Fruit fly (Drosophila melanogaster): ENCODE measurements around the gene CG33928.

CG33928 gene

DNA sequence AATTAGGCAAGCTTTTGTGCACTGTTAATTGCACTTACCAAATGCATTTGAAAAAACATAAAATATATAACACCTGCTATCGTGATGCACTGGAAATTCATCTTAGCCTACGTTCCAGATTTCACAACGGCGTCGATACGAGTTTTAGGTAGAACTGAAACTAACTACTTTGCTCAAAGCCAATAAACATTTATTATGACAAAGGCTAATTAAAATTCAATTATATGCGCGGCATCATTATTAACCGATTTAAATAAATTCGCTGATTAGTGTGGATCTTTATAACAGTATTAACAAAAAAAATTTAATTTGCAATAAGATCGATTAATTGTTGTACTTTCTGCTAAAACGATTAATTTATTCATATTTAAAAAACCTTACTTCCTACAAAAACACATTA lies at the start of gene CG33928:
Gene CG33928 (minus strand): TSS at position 101 of the 400 bp plus-strand sequence.
- no peak for TF ChIP-seq CG8478 (optimal IDR thresholded peaks at IDR 0.05)
- no peak for TF ChIP-seq psq (optimal IDR thresholded peaks at IDR 0.05)
- no peak for TF ChIP-seq pan (optimal IDR thresholded peaks at IDR 0.05)
- TF ChIP-seq EcR (GFP tag; optimal IDR thresholded peaks at IDR 0.05), result no peak
- TF ChIP-seq Dll (optimal IDR thresholded peaks at IDR 0.05), result no peak
- no peak for TF ChIP-seq usp (GFP tag; optimal IDR thresholded peaks at IDR 0.05)

dm6 chr2L:17485457-17485856 lies 49.1 kb upstream of the CG33928 start, which contains the start of the genes CG43221 and CG43645:
Gene CG43221 (plus strand): TSS chr2L:17485757.
Gene CG43645 (plus strand): TSS chr2L:17485757.
- no peak for TF ChIP-seq Dll (optimal IDR thresholded peaks at IDR 0.05)
- TF ChIP-seq EcR (GFP tag; optimal IDR thresholded peaks at IDR 0.05), result no peak
- TF ChIP-seq CG8478 (optimal IDR thresholded peaks at IDR 0.05), result no peak
- no peak for TF ChIP-seq pan (optimal IDR thresholded peaks at IDR 0.05)
- TF ChIP-seq psq (optimal IDR thresholded peaks at IDR 0.05), result no peak
- TF ChIP-seq usp (GFP tag; optimal IDR thresholded peaks at IDR 0.05), result no peak

DNA sequence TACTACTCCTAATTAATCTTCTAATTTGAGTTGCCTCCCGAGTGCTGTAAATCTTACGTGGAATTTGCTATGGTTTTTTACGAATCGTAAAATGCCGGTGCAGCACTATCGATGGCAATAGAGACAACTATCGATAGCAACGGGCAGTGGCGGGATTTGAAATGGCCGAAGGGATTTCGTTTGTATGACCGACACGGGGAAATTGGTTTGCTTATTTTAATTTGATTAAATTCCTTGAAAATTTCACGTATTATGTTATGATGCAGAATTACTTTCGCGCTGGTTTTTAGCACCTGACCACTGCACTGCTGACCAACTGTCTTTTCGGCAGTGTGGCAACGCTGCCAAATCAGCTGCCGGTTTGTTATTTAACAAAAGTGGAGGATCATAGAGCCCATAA lies 47.8 kb upstream of the CG33928 start, which contains the start of the genes GCS2beta and CG5131:
Gene GCS2beta (minus strand): TSS at position 134 of the 400 bp plus-strand sequence.
Gene CG5131 (plus strand): TSS at position 328 of the 400 bp plus-strand sequence.
- no peak for TF ChIP-seq Dll (optimal IDR thresholded peaks at IDR 0.05)
- no peak for TF ChIP-seq usp (GFP tag; optimal IDR thresholded peaks at IDR 0.05)
- no peak for TF ChIP-seq pan (optimal IDR thresholded peaks at IDR 0.05)
- no peak for TF ChIP-seq EcR (GFP tag; optimal IDR thresholded peaks at IDR 0.05)
- no peak for TF ChIP-seq CG8478 (optimal IDR thresholded peaks at IDR 0.05)
- TF ChIP-seq psq (optimal IDR thresholded peaks at IDR 0.05), result no peak

DNA sequence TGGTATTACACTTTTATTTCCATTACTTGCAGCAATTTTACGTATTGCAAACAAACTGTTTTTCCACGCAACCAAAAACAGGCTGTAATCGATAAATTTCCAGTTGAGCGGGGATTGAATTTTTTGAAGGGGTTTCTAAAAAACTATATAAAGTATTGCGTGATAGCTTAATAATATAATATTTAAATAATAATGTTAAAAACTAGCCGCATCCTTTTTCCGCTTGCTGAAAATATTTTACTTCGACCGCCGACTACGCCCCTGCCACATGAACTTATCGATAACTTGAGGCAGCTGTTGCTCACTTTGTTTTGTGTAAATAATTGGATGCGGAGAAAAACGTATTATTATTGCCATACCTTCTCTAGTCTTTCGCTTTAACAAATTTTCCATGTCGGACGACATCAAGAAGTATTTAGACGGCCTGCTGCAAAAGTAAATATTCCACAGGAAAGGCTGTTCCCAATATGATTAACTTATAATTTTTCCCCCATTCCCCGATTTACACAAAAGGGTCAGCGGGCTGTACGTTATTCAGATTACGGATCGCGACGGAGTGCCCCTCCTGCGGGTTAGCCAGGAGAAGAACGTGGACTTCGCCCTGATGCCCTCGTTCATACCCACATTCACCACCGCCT lies 44.7 kb upstream of the CG33928 start, which contains the start of the genes fws and Lamtor3:
Gene fws (minus strand): TSS at position 87 of the 638 bp plus-strand sequence.
Gene Lamtor3 (plus strand): TSS at position 289 of the 638 bp plus-strand sequence.
- TF ChIP-seq Dll (optimal IDR thresholded peaks at IDR 0.05) (no peak), usp (GFP tag; optimal IDR thresholded peaks at IDR 0.05) (no peak), pan (optimal IDR thresholded peaks at IDR 0.05) (no peak), EcR (GFP tag; optimal IDR thresholded peaks at IDR 0.05) (no peak), CG8478 (optimal IDR thresholded peaks at IDR 0.05) (no peak), psq (optimal IDR thresholded peaks at IDR 0.05) (no peak)

DNA sequence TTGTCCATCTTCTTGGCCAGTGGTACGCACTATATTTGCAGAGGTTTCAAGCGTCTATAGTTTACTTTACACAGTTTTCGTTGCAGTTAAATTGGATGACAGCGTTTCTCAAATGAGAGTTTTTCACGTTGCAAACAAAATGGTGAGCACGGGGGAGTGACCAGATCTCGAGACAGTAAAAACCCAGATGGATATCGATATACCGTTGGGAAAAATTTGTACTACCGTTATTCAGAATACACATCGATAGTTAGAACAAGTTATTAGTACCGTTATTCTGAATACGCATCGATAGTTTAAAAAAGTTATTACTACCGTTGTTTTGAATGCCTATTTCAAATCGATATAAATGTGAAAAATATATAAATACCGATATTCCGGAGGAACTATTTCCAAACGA lies 41.3 kb upstream of the CG33928 start, which contains the start of gene cass:
Gene cass (minus strand): TSS at position 179 of the 400 bp plus-strand sequence.
- TF ChIP-seq psq (optimal IDR thresholded peaks at IDR 0.05) (no peak), EcR (GFP tag; optimal IDR thresholded peaks at IDR 0.05) (no peak), pan (optimal IDR thresholded peaks at IDR 0.05) (no peak), CG8478 (optimal IDR thresholded peaks at IDR 0.05) (no peak), usp (GFP tag; optimal IDR thresholded peaks at IDR 0.05) (no peak), Dll (optimal IDR thresholded peaks at IDR 0.05) (no peak)

DNA sequence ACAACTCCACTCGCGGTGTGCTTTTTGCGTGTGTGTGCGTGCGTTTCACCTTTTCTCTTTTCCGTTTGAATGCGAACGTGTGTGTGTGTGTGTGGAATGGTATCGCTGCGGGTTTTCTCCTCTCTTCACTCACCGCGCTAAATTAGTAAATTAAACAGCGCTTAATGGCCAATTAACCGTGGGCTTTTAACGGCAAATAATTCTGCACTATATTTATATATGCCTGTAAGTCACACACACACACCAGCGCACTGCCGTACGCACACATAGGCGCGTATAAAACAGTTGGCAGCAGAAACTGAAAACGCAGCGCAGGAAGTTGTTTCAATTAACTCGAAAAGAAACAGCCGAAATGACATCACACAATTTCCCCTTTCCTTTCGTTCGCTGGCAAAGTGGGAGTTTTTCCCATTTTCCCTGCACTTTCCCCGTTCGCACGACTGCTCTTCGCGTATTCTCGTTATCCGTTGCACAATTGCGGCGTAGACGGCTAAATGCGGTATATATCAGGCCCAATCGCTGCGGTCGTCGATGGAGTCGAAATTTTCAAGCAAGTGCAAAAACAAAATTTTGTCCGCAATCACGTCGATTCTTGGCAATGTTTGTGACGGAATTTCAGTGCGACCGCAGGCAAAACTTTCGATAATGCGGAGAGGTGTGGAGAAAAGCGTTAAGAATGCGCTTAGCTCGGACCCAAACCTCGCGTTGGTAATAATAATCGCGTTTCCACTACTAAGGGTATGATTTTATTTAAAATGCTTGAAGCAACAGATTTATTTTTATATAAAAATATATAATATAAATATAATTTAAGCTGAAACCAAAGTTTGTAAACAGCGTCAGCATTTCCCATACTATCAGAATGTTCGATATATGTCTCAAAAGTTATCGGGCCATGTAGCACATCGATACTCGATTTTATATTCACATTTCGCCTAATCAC lies 36.5 kb upstream of the CG33928 start, which contains the start of gene BicD:
Gene BicD (minus strand): TSS at position 634 of the 943 bp plus-strand sequence.
- TF ChIP-seq pan (optimal IDR thresholded peaks at IDR 0.05) (no peak), usp (GFP tag; optimal IDR thresholded peaks at IDR 0.05) (no peak), EcR (GFP tag; optimal IDR thresholded peaks at IDR 0.05) (no peak), Dll (optimal IDR thresholded peaks at IDR 0.05) (no peak), CG8478 (optimal IDR thresholded peaks at IDR 0.05) (no peak), psq (optimal IDR thresholded peaks at IDR 0.05) (no peak)

- no peak for TF ChIP-seq pan (optimal IDR thresholded peaks at IDR 0.05)
- no peak for TF ChIP-seq CG8478 (optimal IDR thresholded peaks at IDR 0.05)
- no peak for TF ChIP-seq psq (optimal IDR thresholded peaks at IDR 0.05)
- TF ChIP-seq Dll (optimal IDR thresholded peaks at IDR 0.05), result no peak
These were observed 35.1 kb upstream of the CG33928 start, which contains the start of gene Sgt for dm6 chr2L:17471524-17471923. Gene Sgt (plus strand): TSS chr2L:17471603.

DNA sequence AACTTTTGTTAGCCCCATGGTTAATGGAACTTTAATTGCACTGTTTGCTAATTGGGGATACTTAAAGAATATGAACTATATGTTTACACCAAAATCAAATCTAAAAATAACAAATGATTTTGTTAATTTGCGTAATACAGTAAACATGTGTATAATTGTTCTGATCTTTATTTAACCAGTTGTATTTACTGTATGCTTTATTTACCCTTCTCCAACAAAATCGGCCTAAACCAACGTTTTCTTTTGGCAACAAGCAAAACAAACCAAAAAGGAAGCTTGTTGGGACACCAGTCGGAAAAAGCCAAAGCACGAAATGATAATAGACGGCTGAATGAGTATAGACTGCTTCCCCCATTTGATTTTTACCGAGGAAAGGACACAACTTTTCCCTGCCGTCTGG lies 34.2 kb upstream of the CG33928 start:
- no peak for TF ChIP-seq CG8478 (optimal IDR thresholded peaks at IDR 0.05)

dm6 chr2L:17466950-17467349 lies 30.6 kb upstream of the CG33928 start:
- TF ChIP-seq usp (GFP tag; optimal IDR thresholded peaks at IDR 0.05) (no peak), Dll (optimal IDR thresholded peaks at IDR 0.05) (no peak), CG8478 (optimal IDR thresholded peaks at IDR 0.05) (no peak), EcR (GFP tag; optimal IDR thresholded peaks at IDR 0.05) (no peak), psq (optimal IDR thresholded peaks at IDR 0.05) (no peak), pan (optimal IDR thresholded peaks at IDR 0.05) (no peak)

- no peak for TF ChIP-seq usp (GFP tag; optimal IDR thresholded peaks at IDR 0.05)
- no peak for TF ChIP-seq pan (optimal IDR thresholded peaks at IDR 0.05)
- TF ChIP-seq psq (optimal IDR thresholded peaks at IDR 0.05), result no peak
These were observed 29.7 kb upstream of the CG33928 start for dm6 chr2L:17465915-17466677.

DNA sequence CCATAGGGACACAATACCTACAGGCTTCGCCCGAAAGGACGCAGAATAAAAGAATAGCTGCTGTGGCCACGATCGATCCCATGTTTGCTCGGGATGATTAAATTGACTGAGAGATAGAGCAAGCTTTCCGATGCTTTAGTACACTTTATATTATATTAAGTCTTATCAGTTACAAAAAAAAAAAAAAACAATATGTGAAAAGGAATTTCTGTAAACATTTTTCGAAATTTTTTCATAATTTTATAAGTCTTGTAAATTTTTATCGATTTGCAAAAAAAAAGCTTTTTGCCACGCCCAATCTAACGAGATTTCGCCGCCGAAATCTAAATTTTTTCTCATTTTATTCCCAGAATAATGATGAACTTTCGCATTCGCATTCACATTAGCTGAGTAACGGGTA lies 21.5 kb upstream of the CG33928 start, which contains the start of gene CG18563:
Gene CG18563 (minus strand): TSS at position 101 of the 400 bp plus-strand sequence.
- TF ChIP-seq pan (optimal IDR thresholded peaks at IDR 0.05) (no peak), EcR (GFP tag; optimal IDR thresholded peaks at IDR 0.05) (no peak), CG8478 (optimal IDR thresholded peaks at IDR 0.05) (no peak), Dll (optimal IDR thresholded peaks at IDR 0.05) (no peak), psq (optimal IDR thresholded peaks at IDR 0.05) (no peak), usp (GFP tag; optimal IDR thresholded peaks at IDR 0.05) (no peak)
